Fruit fly (Drosophila melanogaster) whole organism, adult: Measurements from ENCODE around the gene CG10588.

Experiments used
- CG14711 ChIP-seq: fragments of 200-800 bp; sonication (Bioruptor generic); optimal IDR thresholded peaks from 2 replicates; lab custom pipeline; 2018; ENCODE audit warnings: missing biosample characterization, mild to moderate bottlenecking, missing genetic modification characterization, moderate library complexity
- CG7045 ChIP-seq: fragments of 200-800 bp; sonication (Bioruptor generic); optimal IDR thresholded peaks from 2 replicates; lab custom pipeline; 2017; ENCODE audit warnings: missing biosample characterization, mild to moderate bottlenecking, missing genetic modification characterization
- Crg-1 ChIP-seq: fragments of 200-800 bp; sonication (Bioruptor generic); optimal IDR thresholded peaks from 2 replicates; lab custom pipeline; 2016; ENCODE audit warnings: missing biosample characterization, missing genetic modification characterization
- Hr96 ChIP-seq: fragments of 200-800 bp; sonication (Bioruptor generic); optimal IDR thresholded peaks from 2 replicates; lab custom pipeline; 2016; ENCODE audit warnings: missing biosample characterization, missing genetic modification characterization
- kay ChIP-seq: fragments of 200-800 bp; sonication (Bioruptor generic); peaks from one replicate; lab custom pipeline; 2016; ENCODE audit warnings: missing biosample characterization, missing genetic modification characterization, borderline replicate concordance
- ovo ChIP-seq: fragments of 200-800 bp; sonication (Bioruptor generic); optimal IDR thresholded peaks from 2 replicates; lab custom pipeline; 2016; ENCODE audit warnings: missing biosample characterization, missing genetic modification characterization
- tj ChIP-seq: fragments of 200-800 bp; sonication (Bioruptor generic); optimal IDR thresholded peaks from 3 replicates; lab custom pipeline; 2017; ENCODE audit warnings: missing biosample characterization, mild to moderate bottlenecking, missing genetic modification characterization, moderate library complexity

DNA sequence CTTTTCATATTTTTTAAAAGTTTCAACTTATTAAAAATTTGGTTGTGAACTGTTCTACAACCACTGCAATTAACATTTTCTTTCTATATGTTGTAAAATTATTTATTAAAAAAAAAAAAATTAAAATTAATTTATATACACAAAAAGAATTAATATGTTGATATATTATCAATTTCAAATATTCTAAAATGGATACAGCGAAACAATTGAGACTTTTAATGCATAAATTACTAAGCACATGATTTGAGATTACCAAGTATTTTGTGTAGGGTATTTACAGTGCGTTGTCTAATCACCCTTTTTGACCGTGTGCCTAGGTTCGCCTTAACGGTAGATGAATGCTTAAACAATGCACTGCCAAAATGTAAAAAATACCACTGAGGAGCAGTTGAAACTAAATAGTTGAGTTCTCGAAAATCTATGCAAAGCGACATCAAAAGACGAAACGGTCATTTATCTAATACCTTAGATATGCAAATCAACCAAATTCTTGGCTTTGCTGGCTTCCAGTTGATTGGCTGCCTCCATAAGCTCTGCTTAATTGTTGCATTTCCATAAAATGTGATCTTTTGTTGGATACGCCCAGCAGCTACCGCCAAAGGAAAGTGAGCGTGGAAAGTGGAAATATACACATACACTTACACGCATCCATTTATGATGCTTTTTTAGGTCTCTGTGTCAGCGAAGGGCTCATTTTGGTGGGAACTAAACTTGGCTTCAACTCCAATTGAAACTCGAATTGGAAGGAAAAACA, 20.4 kb downstream of the CG10588 start:
- TF ChIP-seq tj (GFP tag; lab: Kevin White, UChicago): no peak
- TF ChIP-seq Crg-1 (GFP tag; lab: Kevin White, UChicago): no peak
- TF ChIP-seq CG14711 (tag; lab: Kevin White, UChicago): no peak
- no peak for TF ChIP-seq ovo
- no peak for TF ChIP-seq CG7045 (GFP tag; lab: Kevin White, UChicago)
- TF ChIP-seq kay: no peak
- TF ChIP-seq Hr96 (GFP tag; lab: Kevin White, UChicago): no peak
